Worm (Caenorhabditis elegans): Measurements from ENCODE around the gene Y6E2A.1.

DNA sequence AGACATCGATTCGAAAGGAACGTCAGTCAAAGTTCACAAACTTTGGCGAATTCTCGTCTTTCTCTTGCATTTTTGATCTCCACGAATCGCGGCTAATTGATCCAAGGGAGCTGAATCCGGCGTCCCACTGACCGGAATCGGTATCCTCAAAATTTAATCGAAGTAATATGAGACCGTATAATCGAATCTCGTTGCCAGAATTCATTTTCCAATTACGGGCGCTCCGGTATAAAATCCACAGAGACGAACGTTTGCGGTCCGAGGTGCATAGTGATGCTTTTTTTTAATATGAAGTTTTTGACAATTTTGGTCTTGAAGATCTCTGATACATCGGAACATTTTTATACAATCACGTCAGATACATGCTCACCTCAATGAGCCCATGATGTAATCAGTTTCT is 47.3 kb upstream of the Y6E2A.1 start:
- TF ChIP-seq cog-1 (tag; optimal IDR thresholded peaks at IDR 0.05) = no peak
- no peak for TF ChIP-seq ztf-23 (GFP tag; IDR thresholded peaks at IDR 0.05)
- TF ChIP-seq ztf-29 (GFP tag; IDR thresholded peaks at IDR 0.05) = no peak
